Worm (Caenorhabditis elegans): ENCODE measurements around the gene dlg-1.

The dlg-1 gene

DNA sequence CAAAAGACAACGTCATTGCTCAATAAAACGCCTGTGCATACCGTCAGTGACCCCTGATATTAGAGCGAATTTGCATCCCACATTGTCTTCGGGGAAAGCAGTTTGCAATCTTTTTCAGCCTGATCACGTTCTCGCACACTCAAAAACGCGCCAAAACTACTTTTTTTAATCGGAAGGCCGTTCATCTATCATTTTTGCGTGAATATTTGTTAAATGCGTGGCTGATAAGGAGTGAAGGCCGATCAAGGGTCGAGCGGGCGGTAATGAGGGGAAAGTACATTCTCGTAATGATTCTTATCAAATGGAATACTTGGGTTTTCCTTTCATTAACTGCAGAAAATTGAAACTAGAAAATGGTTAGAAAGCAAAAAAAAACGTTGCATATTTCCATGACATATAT, 44.8 kb downstream of the dlg-1 start:
- TF ChIP-seq nhr-80 (tag; optimal IDR thresholded peaks at IDR 0.05) (peak; percentile 82), C17E4.6 (GFP tag; IDR thresholded peaks at IDR 0.05) (no peak)

Data from whole organism, young adult.